Worm (Caenorhabditis elegans): ENCODE data around the gene nhx-4.

- TF ChIP-seq nhr-11 (tag; optimal IDR thresholded peaks at IDR 0.05) (no peak), ama-1 (optimal IDR thresholded peaks at IDR 0.05) (no peak), snpc-4 (tag; optimal IDR thresholded peaks at IDR 0.05) (no peak)
Observed at ce11 chrX:6904064-6904771, 9.9 kb upstream of the nhx-4 start, which contains the start of gene sid-5.

Measured in whole organism, L3 larva.